Worm (Caenorhabditis elegans) whole organism, L4 larva: ENCODE results near the gene T01G5.6.

Experiments used
- ceh-44 ChIP-seq: fragments of 200-800 bp; sonication (Bioruptor generic); IDR thresholded peaks from 2 replicates; pipeline ENCODE4 v1.3.6; 2022; ENCODE audit warnings: missing genetic modification reagents, missing genetic modification characterization, missing compliant biosample characterization
- ctbp-1 ChIP-seq: fragments of 200-800 bp; sonication (Bioruptor generic); IDR thresholded peaks from 2 replicates; pipeline ENCODE4 v1.3.6; 2022; ENCODE audit warnings: missing genetic modification reagents, missing genetic modification characterization, missing compliant biosample characterization
- nhr-6 ChIP-seq: fragments of 150-350 bp; optimal IDR thresholded peaks from 2 replicates; lab custom pipeline; 2014; ENCODE audit warnings: missing biosample characterization, missing genetic modification characterization

DNA sequence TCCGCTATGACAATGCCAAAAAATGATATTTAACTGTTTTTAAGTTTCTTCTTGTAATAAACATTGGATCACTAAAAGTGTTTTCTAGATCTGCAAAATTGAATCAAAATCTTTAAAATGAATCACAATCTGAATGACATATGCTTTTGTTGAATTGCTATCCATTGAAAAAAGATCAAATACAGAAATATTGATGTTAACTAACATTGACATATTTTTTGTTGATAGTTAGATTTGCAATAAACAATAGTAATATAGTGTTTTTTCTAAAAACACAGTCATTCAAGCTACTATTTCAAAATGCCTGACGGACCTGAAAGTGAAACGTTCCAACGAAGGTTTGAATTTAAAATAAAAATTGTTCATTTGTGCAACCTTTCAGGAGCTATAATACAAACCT, 36.8 kb upstream of the T01G5.6 start, which contains the start of gene T09F5.2:
- TF ChIP-seq ceh-44 (GFP tag; lab: Robert Waterston, UW): no peak
- no peak for TF ChIP-seq nhr-6 (tag; lab: Kevin White, UChicago)
- TF ChIP-seq ctbp-1 (GFP tag; lab: Robert Waterston, UW): no peak
